Fruit fly (Drosophila melanogaster) ovary, adult (tissue): ENCODE data around the gene CG14561.

Experiments
- CG17801 ChIP-seq: fragments of 200-800 bp; optimal IDR thresholded peaks from 2 replicates; lab custom pipeline; 2019; ENCODE audit warnings: missing biosample characterization, mild to moderate bottlenecking, missing genetic modification characterization, moderate library complexity; ENCODE audit not compliant: partially characterized antibody

CG14561 gene

dm6 chr3L:22065694-22066093, at the start of gene CG14561:
Gene CG14561 (plus strand): TSS chr3L:22065907.
- no peak for TF ChIP-seq CG17801 (GFP tag; lab: Kevin White, UChicago)

- TF ChIP-seq CG17801 (GFP tag; lab: Kevin White, UChicago): no peak
Observed at dm6 chr3L:22028225-22028624, 37.5 kb upstream of the CG14561 start, which contains the start of gene CG7140. Gene CG7140 (minus strand): TSS chr3L:22028325.

dm6 chr3L:22029670-22030069, 36.0 kb upstream of the CG14561 start, which contains the start of gene CG43392:
Gene CG43392 (minus strand): TSS chr3L:22029770.
- no peak for TF ChIP-seq CG17801 (GFP tag; lab: Kevin White, UChicago)

- no peak for TF ChIP-seq CG17801 (GFP tag; lab: Kevin White, UChicago)
Observed at dm6 chr3L:22034717-22035116, 31.0 kb upstream of the CG14561 start, which contains the start of gene Oct-TyrR. Gene Oct-TyrR (plus strand): TSS chr3L:22035003.

- no peak for TF ChIP-seq CG17801 (GFP tag; lab: Kevin White, UChicago)
Observed at dm6 chr3L:22051152-22051551, 14.6 kb upstream of the CG14561 start.

dm6 chr3L:22053343-22053742, 12.4 kb upstream of the CG14561 start:
- TF ChIP-seq CG17801 (GFP tag; lab: Kevin White, UChicago): peak; percentile 7

dm6 chr3L:22063833-22064232, 1.9 kb upstream of the CG14561 start:
- no peak for TF ChIP-seq CG17801 (GFP tag; lab: Kevin White, UChicago)

- no peak for TF ChIP-seq CG17801 (GFP tag; lab: Kevin White, UChicago)
Observed at dm6 chr3L:22070506-22070905, 4.8 kb downstream of the CG14561 start.

- TF ChIP-seq CG17801 (GFP tag; lab: Kevin White, UChicago): peak; percentile 12
Observed at dm6 chr3L:22071687-22072394, 6.1 kb downstream of the CG14561 start, which contains the start of gene CG7139. Gene CG7139 (minus strand): TSS chr3L:22071848.

dm6 chr3L:22072824-22073223, 7.1 kb downstream of the CG14561 start:
- TF ChIP-seq CG17801 (GFP tag; lab: Kevin White, UChicago): no peak

- TF ChIP-seq CG17801 (GFP tag; lab: Kevin White, UChicago): peak; percentile 13
Observed at dm6 chr3L:22074347-22074971, 8.8 kb downstream of the CG14561 start, which contains the start of gene CG7133. Gene CG7133 (minus strand): TSS chr3L:22074523.

- TF ChIP-seq CG17801 (GFP tag; lab: Kevin White, UChicago): peak; percentile 90
Observed at dm6 chr3L:22075706-22076398, 10.1 kb downstream of the CG14561 start, which contains the start of the genes CG7130 and RpLP0. Gene CG7130 (minus strand): TSS chr3L:22075756. Gene RpLP0 (plus strand): TSS chr3L:22075867.

dm6 chr3L:22078063-22078462, 12.4 kb downstream of the CG14561 start:
- TF ChIP-seq CG17801 (GFP tag; lab: Kevin White, UChicago): peak; percentile 36

- TF ChIP-seq CG17801 (GFP tag; lab: Kevin White, UChicago): no peak
Observed at dm6 chr3L:22080022-22080421, 14.3 kb downstream of the CG14561 start, which contains the start of gene Sfp79B. Gene Sfp79B (plus strand): TSS chr3L:22080322.

dm6 chr3L:22082420-22082819, 16.7 kb downstream of the CG14561 start, which contains the start of gene msopa:
Gene msopa (plus strand): TSS chr3L:22082720.
- no peak for TF ChIP-seq CG17801 (GFP tag; lab: Kevin White, UChicago)
